Worm (Caenorhabditis elegans) whole organism, mixed stage, embryonic: Measurements from ENCODE around the gene srj-7.

ENCODE experiments used
- drap-1 ChIP-seq: fragments of 200-800 bp; sonication (Bioruptor generic); optimal IDR thresholded peaks from 3 replicates; lab custom pipeline; 2018; ENCODE audit warnings: mild to moderate bottlenecking, missing genetic modification characterization, missing compliant biosample characterization
- elt-1 ChIP-seq: sonication (generic microtip); optimal IDR thresholded peaks from 2 replicates; lab custom pipeline; 2017; ENCODE audit warnings: missing genetic modification characterization, mild to moderate bottlenecking, missing compliant biosample characterization, antibody characterized with exemption, moderate library complexity, borderline replicate concordance; ENCODE audit not compliant: insufficient read depth
- lin-13 ChIP-seq: fragments of 150-350 bp; optimal IDR thresholded peaks from 2 replicates; lab custom pipeline; 2014; ENCODE audit warnings: missing biosample characterization, missing genetic modification characterization
- lsy-2 ChIP-seq: fragments of 150-350 bp; optimal IDR thresholded peaks from 2 replicates; lab custom pipeline; 2014; ENCODE audit warnings: missing biosample characterization, missing genetic modification characterization
- nhr-2 ChIP-seq: fragments of 150-350 bp; optimal IDR thresholded peaks from 2 replicates; lab custom pipeline; 2014; ENCODE audit warnings: missing biosample characterization, missing genetic modification characterization
- nhr-28 ChIP-seq: fragments of 150-350 bp; optimal IDR thresholded peaks from 2 replicates; lab custom pipeline; 2014; ENCODE audit warnings: missing biosample characterization, missing genetic modification characterization
- pha-4 ChIP-seq: fragments of 150-350 bp; optimal IDR thresholded peaks from 2 replicates; lab custom pipeline; 2018; ENCODE audit warnings: missing biosample characterization, missing genetic modification reagents, missing genetic modification characterization
- snpc-4 ChIP-seq: fragments of 150-350 bp; optimal IDR thresholded peaks from 2 replicates; lab custom pipeline; 2014; ENCODE audit warnings: missing biosample characterization, missing genetic modification characterization
- unc-62 ChIP-seq: fragments of 150-350 bp; optimal IDR thresholded peaks from 2 replicates; lab custom pipeline; 2014; ENCODE audit warnings: missing biosample characterization, missing genetic modification reagents, missing genetic modification characterization

DNA sequence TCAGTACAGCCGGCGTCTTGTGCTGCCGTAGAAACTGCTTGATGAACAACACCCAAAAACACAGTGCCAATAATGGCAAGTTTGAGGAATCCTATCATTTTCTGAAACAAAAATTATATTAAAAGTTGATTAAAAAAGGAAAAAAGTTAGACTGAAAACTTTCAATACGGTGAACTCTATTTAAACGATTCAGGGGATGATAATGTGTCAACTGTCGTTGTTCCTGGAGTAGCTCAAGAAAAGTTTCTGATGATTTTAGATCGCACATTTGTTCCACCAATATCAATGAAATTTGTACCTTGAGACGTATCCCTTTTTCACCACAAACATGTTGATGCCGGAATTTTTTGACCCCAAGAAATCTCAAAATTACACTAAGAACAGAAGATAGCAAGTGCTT, 23.1 kb downstream of the srj-7 start, which contains the start of gene T28A11.18:
- TF ChIP-seq lsy-2 (tag; lab: Kevin White, UChicago) (no peak), unc-62 (GFP tag; lab: Kevin White, UChicago) (no peak), nhr-2 (tag; lab: Kevin White, UChicago) (no peak), drap-1 (no peak), pha-4 (no peak), snpc-4 (tag; lab: Kevin White, UChicago) (no peak), nhr-28 (no peak), lin-13 (tag; lab: Kevin White, UChicago) (no peak), elt-1 (tag; lab: Kevin White, UChicago) (no peak)
